Fruit fly (Drosophila melanogaster) ovary, adult (tissue): ENCODE results near the gene Tcs4.

Experiments
- CG17801 ChIP-seq: fragments of 200-800 bp; optimal IDR thresholded peaks from 2 replicates; lab custom pipeline; 2019; ENCODE audit warnings: missing biosample characterization, mild to moderate bottlenecking, missing genetic modification characterization, moderate library complexity; ENCODE audit not compliant: partially characterized antibody

Gene Tcs4

DNA sequence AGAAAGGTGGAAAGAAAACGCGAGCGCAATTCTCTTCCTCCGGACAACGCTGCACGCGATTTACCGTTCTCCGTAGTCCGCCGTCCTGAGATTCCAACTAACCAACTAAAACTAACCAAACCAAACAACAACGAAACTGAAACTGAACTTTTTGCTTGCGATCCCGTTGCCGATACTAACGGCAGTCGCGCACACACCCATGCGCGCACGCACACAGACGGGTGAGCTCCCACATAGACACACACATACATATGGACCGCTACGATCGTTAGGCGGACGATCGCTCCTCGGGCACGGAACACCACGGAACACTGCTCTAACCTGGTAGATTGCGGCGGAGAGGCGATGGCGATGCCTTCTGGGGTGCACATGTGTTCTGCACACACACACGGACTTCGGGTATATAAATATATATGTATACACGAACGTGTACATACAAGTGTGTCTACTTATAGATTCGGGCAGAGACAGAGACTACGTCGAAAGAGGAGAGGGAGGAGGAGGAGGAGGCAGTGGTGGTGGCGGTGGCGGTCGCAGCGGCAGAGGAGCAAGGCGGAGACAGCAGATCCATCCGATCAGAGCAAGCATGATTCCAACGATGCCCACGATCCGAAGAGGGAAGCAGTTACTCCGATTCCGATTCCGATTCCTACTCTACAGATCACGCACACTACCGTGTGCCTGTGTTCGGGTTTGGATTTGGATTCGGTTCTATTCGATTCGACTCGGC is 11.5 kb upstream of the Tcs4 start, which contains the start of gene meso18E:
meso18E (minus strand) TSS at position 148 of the 730 bp plus-strand sequence.
- no peak for TF ChIP-seq CG17801

DNA sequence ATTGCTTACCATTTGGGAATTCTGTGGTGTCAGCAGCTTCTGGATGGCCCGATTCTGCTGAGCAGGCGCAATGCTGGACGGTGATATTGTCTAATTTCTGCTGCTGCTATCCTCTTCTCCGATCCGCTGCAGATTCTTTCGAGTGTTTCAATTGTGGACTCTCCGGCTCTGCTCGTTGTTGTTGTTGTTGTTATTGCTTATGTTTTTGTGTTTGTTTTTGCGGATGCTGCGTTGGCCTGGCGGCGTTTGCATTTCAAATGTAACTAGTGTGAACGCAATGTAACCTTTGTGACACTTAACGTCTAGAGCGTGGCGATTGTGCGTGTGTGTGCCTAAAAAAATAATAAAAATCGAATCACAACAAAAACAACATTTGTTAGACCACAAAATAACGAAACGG is 10.4 kb upstream of the Tcs4 start:
- no peak for TF ChIP-seq CG17801

DNA sequence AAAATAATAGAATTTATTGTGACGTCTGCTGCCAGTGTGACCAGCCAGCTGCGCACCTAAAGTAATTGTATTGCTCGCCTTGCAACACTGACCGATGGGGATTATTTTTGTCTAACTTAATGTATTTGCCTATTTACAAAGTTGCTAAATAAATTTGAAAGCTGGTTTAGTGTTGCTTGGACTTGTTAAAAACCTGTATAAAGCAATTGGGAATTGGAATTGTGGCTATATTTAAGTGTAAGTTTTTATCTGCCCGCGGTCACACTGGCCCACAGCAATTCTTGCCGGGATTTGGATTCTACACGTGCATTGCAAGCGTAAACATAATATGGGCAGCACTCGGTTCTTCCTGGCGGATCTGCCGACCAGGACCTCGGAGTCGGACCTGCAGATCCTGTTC is 2.5 kb upstream of the Tcs4 start, which contains the start of the genes CG14230 and CG14232:
CG14230 (plus strand) TSS at position 94 of the 400 bp plus-strand sequence.
CG14232 (minus strand) TSS at position 177 of the 400 bp plus-strand sequence.
- peak; percentile 48 for TF ChIP-seq CG17801

DNA sequence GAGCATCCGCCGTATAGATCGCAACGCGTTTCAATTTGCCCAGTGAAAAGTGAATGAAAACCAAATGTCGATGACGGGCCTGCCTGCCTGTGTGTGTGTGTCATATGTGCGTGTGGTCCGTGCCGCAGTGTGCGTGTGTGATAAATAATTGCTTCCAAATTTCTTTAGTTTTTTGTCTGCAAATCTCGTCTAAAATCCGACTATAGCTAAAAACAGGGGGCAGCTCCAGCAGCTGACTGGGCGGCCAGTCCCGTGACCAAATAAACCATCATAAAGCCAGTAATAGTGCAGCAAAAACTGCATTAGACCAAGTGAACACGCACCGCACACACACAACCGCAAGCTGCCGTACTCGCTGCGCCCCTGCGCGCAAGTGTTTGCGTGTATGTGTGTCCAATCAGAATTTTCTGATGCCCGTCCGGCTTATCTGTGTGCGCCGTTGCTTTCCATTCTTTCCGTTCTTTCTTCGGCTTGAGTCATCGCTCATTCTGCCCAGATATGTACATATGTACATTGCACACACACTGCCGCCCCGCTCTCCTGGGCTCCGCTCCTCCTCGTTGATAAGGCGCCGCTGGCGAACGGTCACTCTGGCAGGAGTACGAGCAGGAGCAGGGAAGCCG is 4.2 kb downstream of the Tcs4 start:
- no peak for TF ChIP-seq CG17801

DNA sequence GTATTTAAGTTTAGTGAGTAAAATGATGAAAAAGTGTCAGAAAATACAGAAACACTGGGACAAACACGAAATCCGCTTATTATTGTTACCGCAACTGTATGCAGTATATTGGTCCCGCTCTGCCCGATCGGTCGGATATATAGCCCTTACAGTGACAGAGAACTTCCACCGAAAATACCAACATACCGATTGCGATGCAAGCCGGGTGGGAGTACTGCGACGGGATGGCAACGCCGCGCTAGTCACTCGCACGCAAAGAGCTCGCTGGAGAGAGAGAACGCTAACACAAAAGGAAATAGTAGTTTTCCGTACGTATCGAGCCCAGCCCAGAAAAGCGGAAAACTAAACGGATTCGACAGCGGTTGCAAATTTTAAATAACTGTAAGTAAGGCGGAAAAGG is 4.7 kb downstream of the Tcs4 start, which contains the start of gene Cdc42:
Cdc42 (plus strand) TSS at position 247 of the 400 bp plus-strand sequence.
- no peak for TF ChIP-seq CG17801

DNA sequence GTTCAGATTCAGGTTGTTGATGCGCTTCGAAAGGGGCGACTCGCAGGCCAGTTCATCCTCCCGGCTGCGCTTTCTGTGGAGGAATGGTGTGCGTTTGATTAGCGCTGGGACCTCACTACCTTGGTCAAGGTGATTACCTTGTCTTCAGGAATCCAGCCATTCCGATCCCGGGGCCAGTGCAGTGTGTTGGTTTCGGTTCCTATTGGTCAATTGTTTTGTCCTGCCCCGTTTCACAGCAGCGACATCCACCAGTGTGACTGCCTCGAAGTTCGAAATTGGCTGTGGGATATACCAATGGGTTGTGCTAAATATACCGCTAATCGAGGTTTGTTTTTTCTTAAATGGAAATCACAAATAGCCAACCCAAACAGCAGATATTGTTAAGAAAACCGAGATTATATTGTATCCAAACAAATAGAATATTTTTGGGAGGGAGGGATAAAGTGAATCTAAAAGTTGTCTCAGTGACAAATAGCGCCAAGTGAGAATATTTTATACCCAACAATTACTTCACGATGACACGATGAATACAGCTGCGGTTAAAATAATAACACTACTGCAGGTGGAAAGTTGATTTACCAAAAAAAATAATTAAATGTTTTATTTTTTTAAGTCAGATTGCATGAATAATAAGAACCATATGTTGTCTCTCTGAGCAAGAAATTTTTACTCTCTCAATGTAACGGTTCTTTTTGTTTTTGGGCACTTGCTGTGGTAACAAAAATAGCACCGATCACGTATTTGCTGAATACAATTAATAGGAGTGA is 6.6 kb downstream of the Tcs4 start, which contains the start of gene CG14229:
CG14229 (minus strand) TSS at position 459 of the 767 bp plus-strand sequence.
- TF ChIP-seq CG17801, result no peak

DNA sequence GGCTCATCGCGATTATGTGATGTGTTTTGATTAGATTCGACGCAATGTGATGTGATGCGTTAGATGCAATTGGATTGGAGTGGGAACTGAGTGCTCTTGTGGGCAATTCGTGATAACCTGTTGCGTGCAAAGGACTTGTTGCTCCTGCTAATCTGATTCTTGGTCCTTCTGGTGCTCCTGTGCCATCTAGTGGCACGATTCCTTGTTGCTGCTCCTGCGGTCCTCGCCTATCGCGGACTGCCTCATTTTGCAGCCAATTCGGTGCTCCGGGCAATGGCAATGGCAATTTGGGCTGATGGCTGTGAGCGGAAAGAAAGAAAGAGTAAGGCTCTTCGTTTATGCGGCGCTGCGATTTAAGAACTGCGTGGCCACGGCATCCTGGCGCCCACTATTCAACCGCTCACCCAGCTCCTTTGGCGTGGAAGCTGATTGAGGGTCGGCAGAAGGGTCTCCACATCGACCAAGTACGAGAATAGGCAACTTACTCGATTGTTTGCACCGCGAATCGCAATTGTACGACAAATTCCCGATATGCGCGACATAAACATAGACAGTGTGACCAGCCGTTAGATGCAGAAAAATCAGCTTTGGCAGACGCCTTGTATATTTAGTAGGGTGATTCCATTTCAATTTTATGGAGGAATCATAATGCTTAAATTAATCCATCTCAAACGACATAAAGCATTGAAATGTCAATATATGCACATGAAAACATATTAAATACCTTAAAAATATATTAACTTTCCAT is 8.4 kb downstream of the Tcs4 start, which contains the start of gene Mer:
Mer (minus strand) TSS at position 550 of the 748 bp plus-strand sequence.
- TF ChIP-seq CG17801, result peak; percentile 85

DNA sequence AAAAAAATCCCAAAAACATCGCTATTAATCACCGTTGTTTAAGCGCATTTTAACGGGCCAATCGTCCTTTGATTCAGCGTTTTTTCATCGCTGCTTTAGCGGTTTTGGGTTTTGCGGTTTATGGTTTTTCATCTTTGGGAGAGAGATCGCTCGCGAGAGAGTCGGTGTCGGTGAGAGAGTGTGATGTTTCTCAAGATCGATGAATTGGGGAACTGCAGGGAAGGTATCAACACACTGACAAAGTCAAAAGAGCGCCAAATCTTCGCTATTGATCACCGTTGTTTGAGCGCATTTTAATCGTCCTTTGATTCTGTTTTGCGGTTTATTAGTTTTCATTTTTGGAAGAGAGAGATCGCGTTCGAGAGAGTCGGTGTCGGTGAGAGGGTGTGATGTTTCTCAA is 11.5 kb downstream of the Tcs4 start:
- no peak for TF ChIP-seq CG17801

DNA sequence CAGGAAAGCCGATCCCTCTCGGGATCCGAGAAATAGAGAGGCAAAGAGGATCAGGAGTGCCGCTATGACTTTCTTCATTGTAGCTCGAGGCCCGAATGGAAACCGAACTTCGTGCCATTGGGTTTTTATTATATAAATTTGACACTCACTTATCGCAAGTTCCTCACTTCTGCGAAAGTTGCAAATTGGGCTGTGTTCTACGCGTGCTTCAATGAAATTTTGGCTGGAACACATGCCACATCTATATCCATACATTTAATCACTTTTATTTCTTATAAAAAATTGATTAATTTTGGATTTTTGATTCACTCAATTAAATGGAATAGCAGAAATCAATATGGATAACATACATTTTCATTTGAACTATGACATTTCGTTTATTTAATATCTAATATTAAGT is 12.7 kb downstream of the Tcs4 start, which contains the start of gene CG14227:
CG14227 (minus strand) TSS at position 101 of the 400 bp plus-strand sequence.
- no peak for TF ChIP-seq CG17801

DNA sequence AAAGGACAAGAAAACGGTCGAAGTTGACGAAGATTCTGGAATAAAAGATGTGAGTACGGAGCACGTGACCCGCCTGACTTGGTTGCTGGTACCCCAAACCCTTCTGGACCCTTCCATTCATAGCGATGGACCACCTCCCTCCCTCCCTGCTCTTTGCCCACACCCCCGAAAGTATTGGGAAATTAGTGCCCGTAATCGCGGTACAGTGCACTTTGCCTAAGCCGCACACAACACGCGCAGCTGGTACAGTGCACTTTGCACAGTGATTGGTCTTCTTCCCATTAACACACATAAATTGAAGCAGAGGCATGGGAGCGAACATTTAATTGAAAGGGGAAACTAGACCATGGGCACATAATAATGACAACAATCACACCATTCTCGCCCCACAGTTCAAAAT is 17.5 kb downstream of the Tcs4 start:
- no peak for TF ChIP-seq CG17801

DNA sequence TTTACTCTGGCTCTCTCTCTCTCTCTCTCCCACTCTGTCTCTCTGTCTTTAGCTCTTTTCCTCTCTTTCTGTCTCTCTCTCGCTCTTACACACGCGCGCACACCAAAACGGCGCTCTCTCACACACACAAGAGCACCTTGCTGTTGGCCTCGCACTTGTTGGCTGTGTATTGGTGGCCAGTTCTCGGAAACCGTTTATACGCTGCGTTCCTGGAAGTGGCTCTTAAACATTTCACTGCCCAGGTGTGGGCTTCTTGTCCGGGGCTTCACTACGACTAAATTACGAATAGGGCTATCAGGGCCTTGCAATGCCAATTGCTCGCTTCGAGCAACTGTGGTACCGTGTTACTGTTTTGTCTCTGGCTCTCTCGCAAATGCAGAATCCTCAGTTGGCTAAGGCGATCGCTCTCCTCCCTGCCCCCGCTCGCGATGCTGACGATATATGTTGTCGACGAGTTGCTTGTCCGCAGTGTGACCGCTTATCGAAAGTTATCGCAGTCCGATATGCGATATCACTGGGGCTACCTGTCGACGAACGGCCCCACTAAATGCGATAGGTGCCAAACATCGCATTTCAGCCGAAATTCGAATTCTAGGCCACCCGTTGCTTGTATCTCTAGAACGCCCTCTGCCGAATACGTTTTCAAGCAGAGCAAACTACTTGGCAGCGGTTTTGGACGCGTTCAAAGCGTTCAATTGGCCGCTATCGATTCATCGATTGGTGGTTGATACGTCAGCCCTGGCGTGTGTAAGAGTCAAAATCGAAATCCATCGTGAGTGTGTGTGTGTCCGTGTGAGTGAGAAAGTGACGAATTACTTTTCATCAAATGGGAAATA is 18.3 kb downstream of the Tcs4 start, which contains the start of the genes dome and Ubqn:
dome (minus strand) TSS at position 479 of the 836 bp plus-strand sequence.
Ubqn (plus strand) TSS at position 769 of the 836 bp plus-strand sequence.
- peak; percentile 62 for TF ChIP-seq CG17801

DNA sequence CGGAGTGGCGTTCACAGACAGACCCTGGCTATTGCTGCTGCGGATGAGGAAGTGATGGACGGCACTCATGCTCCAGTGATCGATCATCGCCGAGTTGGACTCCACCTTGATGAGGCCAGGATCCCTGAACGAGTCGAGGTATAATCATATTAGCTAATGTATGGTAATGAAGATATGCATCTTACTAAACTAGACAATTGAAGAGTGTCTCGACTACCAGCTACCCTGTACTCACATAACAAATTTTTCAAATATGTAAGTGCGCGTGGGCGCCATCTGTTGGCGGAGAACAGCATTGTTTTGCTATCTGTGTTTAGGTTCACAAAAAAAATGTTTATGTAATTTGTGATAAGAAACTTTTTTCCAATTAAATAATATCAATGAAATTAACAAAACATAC is 22.3 kb downstream of the Tcs4 start:
- TF ChIP-seq CG17801, result no peak

DNA sequence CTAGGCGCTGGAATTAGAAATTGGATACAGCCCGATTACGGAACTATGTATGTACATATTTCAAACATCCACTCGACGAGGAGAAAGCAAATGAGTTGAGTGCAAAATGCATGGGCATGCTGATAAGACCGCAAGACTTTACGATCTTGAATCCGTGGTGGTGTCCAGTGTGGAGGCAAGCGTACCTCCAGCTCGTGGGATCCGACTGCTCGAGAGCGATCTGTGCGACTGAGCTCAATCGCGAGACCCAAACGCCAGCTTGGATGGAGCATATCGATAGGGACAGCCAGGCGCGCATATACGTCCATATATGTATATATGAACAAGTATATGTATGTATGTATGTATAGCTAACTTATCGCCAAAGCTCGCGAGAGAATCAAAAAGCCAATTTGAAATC is 25.9 kb downstream of the Tcs4 start, which contains the start of gene et:
et (minus strand) TSS at position 230 of the 400 bp plus-strand sequence.
- TF ChIP-seq CG17801, result no peak

DNA sequence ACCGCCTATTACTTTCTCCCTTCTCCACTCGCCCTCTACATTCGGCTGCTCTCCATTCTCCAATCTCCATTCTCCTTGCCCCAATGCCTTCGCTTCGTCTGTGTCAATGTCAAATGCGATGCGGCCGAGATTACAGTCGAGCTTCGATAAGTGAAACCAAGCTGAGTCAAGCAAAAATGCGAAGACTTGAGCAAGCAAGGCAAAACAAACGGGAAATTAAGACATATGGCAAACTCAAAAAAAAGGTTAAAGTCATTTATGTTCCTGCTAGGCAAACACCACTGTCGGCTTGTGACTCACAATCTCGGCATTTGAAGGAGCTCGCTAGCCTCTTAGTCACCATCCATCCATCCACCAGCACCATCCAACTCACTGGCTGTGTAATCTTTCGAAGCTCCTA is 33.1 kb downstream of the Tcs4 start:
- peak; percentile 93 for TF ChIP-seq CG17801
